Fruit fly (Drosophila melanogaster): ENCODE results near the gene sba.

Gene sba

dm6 chr3R:23938564-23939122, 15.9 kb upstream of the sba start:
- TF ChIP-seq CG5204 (GFP tag; optimal IDR thresholded peaks at IDR 0.05) (no peak), kay (GFP tag; ENCODE audit: borderline replicate concordance) (no peak), CG1620 (GFP tag; optimal IDR thresholded peaks at IDR 0.05) (no peak), ovo (GFP tag; optimal IDR thresholded peaks at IDR 0.05) (no peak), CG14711 (tag; optimal IDR thresholded peaks at IDR 0.05) (no peak), cic (GFP tag; optimal IDR thresholded peaks at IDR 0.05) (peak; percentile 63), CG33017 (tag; optimal IDR thresholded peaks at IDR 0.05) (peak; percentile 65), CG11617 (GFP tag; optimal IDR thresholded peaks at IDR 0.05) (peak; percentile 54), pad (GFP tag; optimal IDR thresholded peaks at IDR 0.05) (peak; percentile 54), toe (GFP tag; optimal IDR thresholded peaks at IDR 0.05) (no peak), Mnt (GFP tag; optimal IDR thresholded peaks at IDR 0.05) (peak; percentile 37), bab1 (GFP tag; optimal IDR thresholded peaks at IDR 0.05) (no peak), tj (GFP tag; optimal IDR thresholded peaks at IDR 0.05) (no peak), Clk (GFP tag; optimal IDR thresholded peaks at IDR 0.05) (no peak), CG7101 (tag; optimal IDR thresholded peaks at IDR 0.05) (no peak), Hr96 (GFP tag; optimal IDR thresholded peaks at IDR 0.05) (no peak), cnc (optimal IDR thresholded peaks at IDR 0.05) (no peak), Crg-1 (GFP tag; optimal IDR thresholded peaks at IDR 0.05) (no peak), CG12768 (GFP tag; optimal IDR thresholded peaks at IDR 0.05) (peak; percentile 52), CG7045 (GFP tag; optimal IDR thresholded peaks at IDR 0.05) (peak; percentile 29)

- no peak for TF ChIP-seq Hr96 (GFP tag; optimal IDR thresholded peaks at IDR 0.05)
- peak; percentile 61 for TF ChIP-seq cic (GFP tag; optimal IDR thresholded peaks at IDR 0.05)
- TF ChIP-seq CG33017 (tag; optimal IDR thresholded peaks at IDR 0.05): peak; percentile 86
- TF ChIP-seq Crg-1 (GFP tag; optimal IDR thresholded peaks at IDR 0.05): peak; percentile 30
- TF ChIP-seq CG14711 (tag; optimal IDR thresholded peaks at IDR 0.05): peak; percentile 75
- no peak for TF ChIP-seq toe (GFP tag; optimal IDR thresholded peaks at IDR 0.05)
- peak; percentile 60 for TF ChIP-seq Mnt (GFP tag; optimal IDR thresholded peaks at IDR 0.05)
- TF ChIP-seq Clk (GFP tag; optimal IDR thresholded peaks at IDR 0.05): no peak
- TF ChIP-seq ovo (GFP tag; optimal IDR thresholded peaks at IDR 0.05): no peak
- peak; percentile 25 for TF ChIP-seq CG7045 (GFP tag; optimal IDR thresholded peaks at IDR 0.05)
- TF ChIP-seq bab1 (GFP tag; optimal IDR thresholded peaks at IDR 0.05): peak; percentile 63
- TF ChIP-seq tj (GFP tag; optimal IDR thresholded peaks at IDR 0.05): peak; percentile 19
- peak; percentile 58 for TF ChIP-seq CG11617 (GFP tag; optimal IDR thresholded peaks at IDR 0.05)
- peak; percentile 32 for TF ChIP-seq pad (GFP tag; optimal IDR thresholded peaks at IDR 0.05)
- TF ChIP-seq CG7101 (tag; optimal IDR thresholded peaks at IDR 0.05): peak; percentile 71
- peak; percentile 28 for TF ChIP-seq CG12768 (GFP tag; optimal IDR thresholded peaks at IDR 0.05)
- no peak for TF ChIP-seq CG1620 (GFP tag; optimal IDR thresholded peaks at IDR 0.05)
- no peak for TF ChIP-seq CG5204 (GFP tag; optimal IDR thresholded peaks at IDR 0.05)
- TF ChIP-seq kay (GFP tag; ENCODE audit: borderline replicate concordance): no peak
These were observed 11.2 kb upstream of the sba start, which contains the start of gene CG5854 for dm6 chr3R:23933684-23934575. CG5854 (plus strand) TSS chr3R:23933912.

- TF ChIP-seq kay (GFP tag; ENCODE audit: borderline replicate concordance): no peak
- TF ChIP-seq Hr96 (GFP tag; optimal IDR thresholded peaks at IDR 0.05): no peak
- TF ChIP-seq toe (GFP tag; optimal IDR thresholded peaks at IDR 0.05): no peak
- no peak for TF ChIP-seq CG7101 (tag; optimal IDR thresholded peaks at IDR 0.05)
- no peak for TF ChIP-seq cic (GFP tag; optimal IDR thresholded peaks at IDR 0.05)
- no peak for TF ChIP-seq CG7045 (GFP tag; optimal IDR thresholded peaks at IDR 0.05)
- no peak for TF ChIP-seq cnc (optimal IDR thresholded peaks at IDR 0.05)
- no peak for TF ChIP-seq CG14711 (tag; optimal IDR thresholded peaks at IDR 0.05)
- TF ChIP-seq CG1620 (GFP tag; optimal IDR thresholded peaks at IDR 0.05): no peak
- no peak for TF ChIP-seq Crg-1 (GFP tag; optimal IDR thresholded peaks at IDR 0.05)
These were observed 10.6 kb upstream of the sba start, which contains the start of gene RpS19b for dm6 chr3R:23933430-23933683. RpS19b (minus strand) TSS chr3R:23933530.

dm6 chr3R:23931095-23931728, 8.4 kb upstream of the sba start, which contains the start of the genes Rpt2 and CG13599:
Rpt2 (minus strand) TSS chr3R:23931558.
CG13599 (plus strand) TSS chr3R:23931639.
- no peak for TF ChIP-seq toe (GFP tag; optimal IDR thresholded peaks at IDR 0.05)
- no peak for TF ChIP-seq pad (GFP tag; optimal IDR thresholded peaks at IDR 0.05)
- TF ChIP-seq cic (GFP tag; optimal IDR thresholded peaks at IDR 0.05): no peak
- TF ChIP-seq Crg-1 (GFP tag; optimal IDR thresholded peaks at IDR 0.05): no peak
- TF ChIP-seq CG5204 (GFP tag; optimal IDR thresholded peaks at IDR 0.05): no peak
- TF ChIP-seq CG12768 (GFP tag; optimal IDR thresholded peaks at IDR 0.05): no peak
- no peak for TF ChIP-seq Mnt (GFP tag; optimal IDR thresholded peaks at IDR 0.05)
- peak; percentile 40 for TF ChIP-seq CG7101 (tag; optimal IDR thresholded peaks at IDR 0.05)
- TF ChIP-seq bab1 (GFP tag; optimal IDR thresholded peaks at IDR 0.05): peak; percentile 63
- TF ChIP-seq CG1620 (GFP tag; optimal IDR thresholded peaks at IDR 0.05): no peak
- TF ChIP-seq Hr96 (GFP tag; optimal IDR thresholded peaks at IDR 0.05): no peak
- TF ChIP-seq CG11617 (GFP tag; optimal IDR thresholded peaks at IDR 0.05): no peak
- TF ChIP-seq CG14711 (tag; optimal IDR thresholded peaks at IDR 0.05): peak; percentile 40
- no peak for TF ChIP-seq kay (GFP tag; ENCODE audit: borderline replicate concordance)
- no peak for TF ChIP-seq tj (GFP tag; optimal IDR thresholded peaks at IDR 0.05)
- TF ChIP-seq cnc (optimal IDR thresholded peaks at IDR 0.05): peak; percentile 73 to 89
- no peak for TF ChIP-seq CG33017 (tag; optimal IDR thresholded peaks at IDR 0.05)
- TF ChIP-seq ovo (GFP tag; optimal IDR thresholded peaks at IDR 0.05): no peak
- no peak for TF ChIP-seq Clk (GFP tag; optimal IDR thresholded peaks at IDR 0.05)
- no peak for TF ChIP-seq CG7045 (GFP tag; optimal IDR thresholded peaks at IDR 0.05)

Measured in whole organism, adult.